Worm (Caenorhabditis elegans) whole organism, L3 larva: ENCODE results near the gene pqn-29.

Source experiments
- R02D3.7 ChIP-seq: fragments of 150-350 bp; optimal IDR thresholded peaks from 2 replicates; lab custom pipeline; 2014; ENCODE audit warnings: missing biosample characterization, missing genetic modification characterization
- ZK546.5 ChIP-seq: sonication (generic microtip); optimal IDR thresholded peaks from 2 replicates; lab custom pipeline; 2017; ENCODE audit warnings: missing biosample characterization, missing genetic modification characterization
- aly-2 ChIP-seq: fragments of 150-350 bp; optimal IDR thresholded peaks from 2 replicates; lab custom pipeline; 2014; ENCODE audit warnings: missing biosample characterization, missing genetic modification characterization
- ama-1 ChIP-seq: fragments of 150-350 bp; optimal IDR thresholded peaks from 2 replicates; lab custom pipeline; 2018
- ceh-16 ChIP-seq: sonication (generic microtip); optimal IDR thresholded peaks from 2 replicates; lab custom pipeline; 2017; ENCODE audit warnings: missing biosample characterization, missing genetic modification characterization
- ceh-28 ChIP-seq: fragments of 150-350 bp; optimal IDR thresholded peaks from 2 replicates; lab custom pipeline; 2014; ENCODE audit warnings: missing biosample characterization, missing genetic modification reagents, missing genetic modification characterization
- ceh-82 ChIP-seq: fragments of 150-350 bp; optimal IDR thresholded peaks from 2 replicates; lab custom pipeline; 2014; ENCODE audit warnings: missing biosample characterization, missing genetic modification characterization
- ceh-9 ChIP-seq: sonication (generic microtip); optimal IDR thresholded peaks from 2 replicates; lab custom pipeline; 2018; ENCODE audit warnings: missing biosample characterization, missing genetic modification characterization
- daf-12 ChIP-seq: fragments of 150-350 bp; optimal IDR thresholded peaks from 2 replicates; lab custom pipeline; 2014; ENCODE audit warnings: missing biosample characterization, missing genetic modification reagents, missing genetic modification characterization
- egl-27 ChIP-seq: sonication (generic microtip); optimal IDR thresholded peaks from 4 replicates; lab custom pipeline; 2017; ENCODE audit warnings: missing biosample characterization, missing genetic modification reagents, missing genetic modification characterization
- egl-5 ChIP-seq: fragments of 150-350 bp; optimal IDR thresholded peaks from 2 replicates; lab custom pipeline; 2017; ENCODE audit warnings: missing biosample characterization, missing genetic modification reagents, missing genetic modification characterization, inconsistent platforms
- elt-1 ChIP-seq: fragments of 150-350 bp; optimal IDR thresholded peaks from 2 replicates; lab custom pipeline; 2014; ENCODE audit warnings: missing biosample characterization, missing genetic modification characterization
- elt-2 ChIP-seq: sonication (generic microtip); optimal IDR thresholded peaks from 2 replicates; lab custom pipeline; 2016; ENCODE audit warnings: missing genetic modification reagents, mild to moderate bottlenecking, missing genetic modification characterization, missing compliant biosample characterization
- elt-3 ChIP-seq, 3 experiments: fragments of 150-350 bp in 1 of 3; sonication (generic microtip) in 2 of 3; optimal IDR thresholded peaks; 2 replicates in 2 of 3; 4 replicates in 1 of 3; lab custom pipeline; 2014 to 2017; ENCODE audit warnings: missing biosample characterization in 3 of 3, missing genetic modification characterization in 3 of 3
- eor-1 ChIP-seq, 2 experiments: fragments of 150-350 bp; optimal IDR thresholded peaks; 2 replicates each; lab custom pipeline; 2014 to 2018; ENCODE audit warnings: missing biosample characterization in 2 of 2, missing genetic modification characterization in 2 of 2
- fkh-10 ChIP-seq: sonication (generic microtip); optimal IDR thresholded peaks from 2 replicates; lab custom pipeline; 2017; ENCODE audit warnings: missing biosample characterization, missing genetic modification reagents, missing genetic modification characterization
- fkh-2 ChIP-seq: fragments of 150-350 bp; optimal IDR thresholded peaks from 2 replicates; lab custom pipeline; 2014; ENCODE audit warnings: missing biosample characterization, missing genetic modification reagents, missing genetic modification characterization
- fos-1 ChIP-seq: fragments of 150-350 bp; optimal IDR thresholded peaks from 2 replicates; lab custom pipeline; 2014; ENCODE audit warnings: missing biosample characterization, missing genetic modification characterization
- hmg-11 ChIP-seq: sonication (generic microtip); optimal IDR thresholded peaks from 2 replicates; lab custom pipeline; 2016; ENCODE audit warnings: missing genetic modification characterization, missing compliant biosample characterization
- jun-1 ChIP-seq: fragments of 150-350 bp; optimal IDR thresholded peaks from 2 replicates; lab custom pipeline; 2014; ENCODE audit warnings: missing biosample characterization, missing genetic modification reagents, missing genetic modification characterization
- lin-15B ChIP-seq: fragments of 150-350 bp; optimal IDR thresholded peaks from 2 replicates; lab custom pipeline; 2014; ENCODE audit warnings: missing biosample characterization, missing genetic modification characterization
- lin-39 ChIP-seq: fragments of 150-350 bp; optimal IDR thresholded peaks from 2 replicates; lab custom pipeline; 2018; ENCODE audit warnings: missing biosample characterization, missing genetic modification reagents, missing genetic modification characterization
- lsy-12 ChIP-seq: sonication (generic microtip); optimal IDR thresholded peaks from 2 replicates; lab custom pipeline; 2016; ENCODE audit warnings: mild to moderate bottlenecking, missing genetic modification characterization, missing compliant biosample characterization
- mdl-1 ChIP-seq: fragments of 150-350 bp; optimal IDR thresholded peaks from 2 replicates; lab custom pipeline; 2014; ENCODE audit warnings: missing biosample characterization, missing genetic modification characterization
- mml-1 ChIP-seq: fragments of 150-350 bp; sonication (generic microtip); optimal IDR thresholded peaks from 3 replicates; lab custom pipeline; 2014; ENCODE audit warnings: missing biosample characterization, missing genetic modification characterization
- nfya-1 ChIP-seq: sonication (generic microtip); optimal IDR thresholded peaks from 2 replicates; lab custom pipeline; 2017; ENCODE audit warnings: missing genetic modification characterization, mild to moderate bottlenecking, missing compliant biosample characterization, antibody characterized with exemption, moderate library complexity; ENCODE audit not compliant: insufficient read depth
- nhr-11 ChIP-seq: fragments of 150-350 bp; optimal IDR thresholded peaks from 2 replicates; lab custom pipeline; 2014; ENCODE audit warnings: missing biosample characterization, missing genetic modification characterization
- nhr-12 ChIP-seq: fragments of 150-350 bp; optimal IDR thresholded peaks from 2 replicates; lab custom pipeline; 2014; ENCODE audit warnings: missing biosample characterization, missing genetic modification characterization
- nhr-23 ChIP-seq: fragments of 150-350 bp; optimal IDR thresholded peaks from 2 replicates; lab custom pipeline; 2014; ENCODE audit warnings: missing biosample characterization, missing genetic modification reagents, missing genetic modification characterization
- nhr-237 ChIP-seq: fragments of 150-350 bp; optimal IDR thresholded peaks from 2 replicates; lab custom pipeline; 2014; ENCODE audit warnings: missing biosample characterization, missing genetic modification characterization
- nhr-25 ChIP-seq: sonication (generic microtip); optimal IDR thresholded peaks from 2 replicates; lab custom pipeline; 2017; ENCODE audit warnings: missing biosample characterization, missing genetic modification characterization
- nhr-28 ChIP-seq: fragments of 150-350 bp; optimal IDR thresholded peaks from 2 replicates; lab custom pipeline; 2014; ENCODE audit warnings: missing biosample characterization, missing genetic modification characterization
- nhr-43 ChIP-seq: sonication (generic microtip); optimal IDR thresholded peaks from 2 replicates; lab custom pipeline; 2016; ENCODE audit warnings: mild to moderate bottlenecking, missing genetic modification characterization, missing compliant biosample characterization; ENCODE audit not compliant: poor library complexity, severe bottlenecking
- nhr-67 ChIP-seq: fragments of 150-350 bp; optimal IDR thresholded peaks from 2 replicates; lab custom pipeline; 2014; ENCODE audit warnings: missing biosample characterization, missing genetic modification characterization
- nhr-76 ChIP-seq: fragments of 150-350 bp; sonication (generic microtip); optimal IDR thresholded peaks from 5 replicates; lab custom pipeline; 2014; ENCODE audit warnings: missing biosample characterization, missing genetic modification characterization
- nhr-77 ChIP-seq: fragments of 150-350 bp; optimal IDR thresholded peaks from 2 replicates; lab custom pipeline; 2014; ENCODE audit warnings: missing biosample characterization, missing genetic modification characterization
- pha-4 ChIP-seq: fragments of 150-350 bp; optimal IDR thresholded peaks from 2 replicates; lab custom pipeline; 2014; ENCODE audit warnings: missing biosample characterization, missing genetic modification reagents, missing genetic modification characterization
- pqm-1 ChIP-seq: fragments of 150-350 bp; optimal IDR thresholded peaks from 2 replicates; lab custom pipeline; 2017; ENCODE audit warnings: missing biosample characterization, missing genetic modification characterization, inconsistent platforms
- sea-2 ChIP-seq: fragments of 150-350 bp; sonication (generic microtip); optimal IDR thresholded peaks from 4 replicates; lab custom pipeline; 2014; ENCODE audit warnings: missing biosample characterization, missing genetic modification reagents, missing genetic modification characterization
- skn-1 ChIP-seq: fragments of 150-350 bp; optimal IDR thresholded peaks from 2 replicates; lab custom pipeline; 2014; ENCODE audit warnings: missing biosample characterization, missing genetic modification characterization
- snpc-4 ChIP-seq: fragments of 150-350 bp; optimal IDR thresholded peaks from 2 replicates; lab custom pipeline; 2014; ENCODE audit warnings: missing biosample characterization, missing genetic modification characterization
- tbx-2 ChIP-seq: sonication (generic microtip); optimal IDR thresholded peaks from 2 replicates; lab custom pipeline; 2016; ENCODE audit warnings: mild to moderate bottlenecking, missing genetic modification characterization, missing compliant biosample characterization
- unc-39 ChIP-seq: sonication (generic microtip); optimal IDR thresholded peaks from 4 replicates; lab custom pipeline; 2017; ENCODE audit warnings: missing biosample characterization, missing genetic modification characterization
- unc-62 ChIP-seq: fragments of 150-350 bp; sonication (generic microtip); optimal IDR thresholded peaks from 4 replicates; lab custom pipeline; 2014; ENCODE audit warnings: missing biosample characterization, missing genetic modification reagents, missing genetic modification characterization
- zag-1 ChIP-seq: fragments of 150-350 bp; optimal IDR thresholded peaks from 2 replicates; lab custom pipeline; 2014; ENCODE audit warnings: missing biosample characterization, missing genetic modification characterization
- ztf-11 ChIP-seq: fragments of 150-350 bp; optimal IDR thresholded peaks from 2 replicates; lab custom pipeline; 2014; ENCODE audit warnings: missing biosample characterization, missing genetic modification characterization
- ztf-4 ChIP-seq: fragments of 150-350 bp; optimal IDR thresholded peaks from 2 replicates; lab custom pipeline; 2014; ENCODE audit warnings: missing biosample characterization, missing genetic modification characterization

The pqn-29 gene

DNA sequence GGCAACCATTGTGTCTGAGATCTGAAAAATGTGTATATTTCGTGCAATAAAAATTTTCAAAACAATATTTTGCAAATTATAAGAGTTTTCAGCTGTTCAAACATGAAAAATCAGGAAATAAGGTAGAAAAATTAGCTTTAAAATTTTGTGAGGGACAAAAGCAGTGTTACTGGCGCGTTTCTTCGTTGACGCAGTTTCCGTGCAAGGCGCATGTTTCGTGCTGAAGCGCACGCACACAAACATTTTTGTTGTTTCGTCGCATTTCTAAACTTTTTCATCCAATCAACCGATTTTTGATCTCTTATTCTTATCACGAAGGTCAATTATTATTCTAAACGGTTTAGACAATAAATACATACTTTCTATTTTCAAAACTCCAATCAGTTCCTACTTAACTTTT lies 47.1 kb upstream of the pqn-29 start, which contains the start of gene nifk-1 (continued):
- no peak for TF ChIP-seq ZK546.5 (tag; lab: Kevin White, UChicago)
- peak; percentile 1 for TF ChIP-seq ama-1 (lab: Kevin White, UChicago)
- peak; percentile 80 for TF ChIP-seq nhr-23 (tag; lab: Kevin White, UChicago)
- peak; percentile 80 for TF ChIP-seq snpc-4 (tag; lab: Kevin White, UChicago)
- no peak for TF ChIP-seq ceh-82 (tag; lab: Kevin White, UChicago)
- TF ChIP-seq nhr-11 (tag; lab: Kevin White, UChicago): no peak
- TF ChIP-seq nhr-28: no peak
- TF ChIP-seq unc-39 (tag; lab: Kevin White, UChicago): no peak
- TF ChIP-seq lin-39: peak; percentile 55
- TF ChIP-seq, all 47 proteins: peak for 15

- TF ChIP-seq nhr-43 (tag; lab: Kevin White, UChicago) (peak; percentile 90), pha-4 (tag; lab: Kevin White, UChicago) (peak; percentile 81), ama-1 (lab: Kevin White, UChicago) (peak; percentile 42), hmg-11 (no peak), nfya-1 (tag; lab: Kevin White, UChicago) (peak; percentile 73), zag-1 (tag; lab: Kevin White, UChicago) (no peak), nhr-11 (tag; lab: Kevin White, UChicago) (no peak), elt-1 (no peak), nhr-76 (tag; lab: Kevin White, UChicago) (peak; percentile 20), mdl-1 (tag; lab: Kevin White, UChicago) (peak; percentile 26), lin-15B (tag; lab: Kevin White, UChicago) (peak; percentile 28), unc-62 (no peak), ceh-9 (tag; lab: Kevin White, UChicago) (no peak), nhr-23 (tag; lab: Kevin White, UChicago) (no peak), nhr-12 (tag; lab: Kevin White, UChicago) (no peak), egl-5 (peak; percentile 29), fkh-10 (GFP tag; lab: Kevin White, UChicago) (no peak), fkh-2 (tag; lab: Kevin White, UChicago) (no peak), ztf-11 (tag; lab: Kevin White, UChicago) (no peak), aly-2 (tag; lab: Kevin White, UChicago) (no peak), fos-1 (no peak), lin-39 (peak; percentile 89), ceh-82 (tag; lab: Kevin White, UChicago) (no peak), pqm-1 (peak; percentile 38), nhr-28 (no peak), R02D3.7 (no peak), elt-3 (tag; optimal IDR thresholded peaks at IDR 0.05; lab: Kevin White, UChicago) (peak in 1 of 3 experiments; percentile 65), ceh-28 (tag; lab: Kevin White, UChicago) (no peak), unc-39 (tag; lab: Kevin White, UChicago) (no peak), elt-2 (tag; lab: Kevin White, UChicago) (peak; percentile 52), daf-12 (no peak), nhr-25 (tag; lab: Kevin White, UChicago) (peak; percentile 66), ceh-16 (tag; lab: Kevin White, UChicago) (no peak), mml-1 (no peak), skn-1 (peak; percentile 79), egl-27 (tag; lab: Kevin White, UChicago) (peak; percentile 60), ztf-4 (tag; lab: Kevin White, UChicago) (peak; percentile 40), nhr-67 (no peak), ZK546.5 (tag; lab: Kevin White, UChicago) (no peak), nhr-237 (tag; lab: Kevin White, UChicago) (no peak), eor-1 (tag; optimal IDR thresholded peaks at IDR 0.05; lab: Kevin White, UChicago) (no peak), jun-1 (tag; lab: Kevin White, UChicago) (peak; percentile 56), nhr-77 (tag; lab: Kevin White, UChicago) (no peak), tbx-2 (peak; percentile 57), lsy-12 (tag; lab: Kevin White, UChicago) (peak; percentile 43), snpc-4 (tag; lab: Kevin White, UChicago) (no peak), sea-2 (no peak)
- TF ChIP-seq, all 47 proteins: peak for 19
These were observed 43.4 kb upstream of the pqn-29 start for ce11 chrIII:4689595-4689994.
